Fruit fly (Drosophila melanogaster) whole organism, larva: ENCODE results near the gene Lcp65Aa.
"Not testable (repeated sequence)": the region's sequence is repeated elsewhere in the genome, so short reads cannot be mapped to it uniquely, and the experiment has no call there.

Experiments used
- noc ChIP-seq: fragments of 200-800 bp; sonication (Bioruptor generic); optimal IDR thresholded peaks from 3 replicates; lab custom pipeline; 2019; ENCODE audit warnings: missing biosample characterization, mild to moderate bottlenecking, missing genetic modification characterization, moderate library complexity

Lcp65Aa gene

DNA sequence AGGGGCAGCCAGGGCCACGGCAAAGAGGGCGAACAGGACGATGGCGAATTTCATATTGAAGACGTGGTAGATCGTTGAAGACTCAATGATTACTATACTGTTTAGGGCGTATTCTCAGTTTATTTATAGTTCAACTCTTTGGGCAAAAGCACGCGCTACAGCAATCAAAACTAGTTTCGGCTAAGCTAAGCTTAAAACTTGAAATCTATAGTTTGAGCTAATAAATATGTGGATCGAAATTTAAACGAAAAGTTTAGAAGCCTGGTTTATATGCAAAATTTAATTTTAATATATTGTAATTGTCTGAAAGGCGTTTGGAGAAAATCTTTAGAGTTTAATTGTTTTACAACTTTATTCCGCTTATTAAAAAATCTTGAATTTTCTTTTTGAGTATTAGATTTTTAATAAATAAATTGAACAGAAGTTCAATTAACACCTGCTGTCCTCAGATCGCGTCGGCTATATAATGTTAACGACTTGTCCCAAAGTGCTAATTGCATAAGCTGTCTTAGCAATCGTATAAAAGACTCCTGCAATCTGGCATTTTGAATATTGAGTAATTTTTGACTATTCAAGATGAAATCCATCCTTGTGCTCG, at the start of gene Lcp65Aa, which contains the start of gene Cpr65Ax2:
Gene Lcp65Aa, plus strand, starts transcription at position 548 of the 598 bp plus-strand sequence.
Gene Cpr65Ax2, minus strand, starts transcription at position 101 of the 598 bp plus-strand sequence.
- not testable (repeated sequence) for TF ChIP-seq noc (tag; lab: Kevin White, UChicago)

DNA sequence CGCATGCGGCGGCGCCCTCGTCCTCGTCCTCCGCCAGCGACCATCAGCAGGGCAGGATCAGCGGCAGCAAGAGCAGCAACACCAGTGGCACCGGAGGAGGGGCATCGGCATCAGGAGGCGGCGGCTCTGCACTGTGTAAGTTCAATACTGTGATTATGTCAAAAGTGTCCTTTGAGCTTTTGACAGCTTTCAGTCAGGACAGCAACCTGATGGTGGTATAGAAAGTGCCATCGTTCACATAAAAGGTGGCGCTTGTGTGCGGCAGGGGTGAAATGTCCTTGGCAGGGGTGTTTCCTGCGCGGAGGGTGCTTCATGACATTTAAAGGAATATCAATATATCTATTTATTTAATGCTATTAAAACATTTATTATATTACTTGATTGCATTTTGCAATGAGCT, 47.4 kb upstream of the Lcp65Aa start:
- no peak for TF ChIP-seq noc (tag; lab: Kevin White, UChicago)

DNA sequence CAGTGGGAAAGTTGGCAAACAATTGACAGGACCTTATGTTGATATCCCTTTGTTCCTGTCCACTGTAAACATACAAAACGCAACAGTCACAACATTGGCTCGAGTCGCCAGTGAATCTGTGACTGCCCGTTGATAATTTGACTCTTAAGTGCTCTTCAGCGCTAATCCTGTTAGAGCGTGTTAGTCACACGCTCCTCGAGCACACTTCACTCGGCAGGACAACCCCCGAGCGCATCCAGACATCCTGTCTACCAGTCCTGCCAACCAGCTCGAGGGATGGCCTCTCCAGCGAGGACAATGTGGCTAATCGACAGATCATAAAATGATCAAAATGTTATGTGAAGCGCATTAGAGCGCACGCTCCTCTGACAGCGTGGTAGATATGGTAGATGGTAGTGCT, 46.6 kb upstream of the Lcp65Aa start:
- no peak for TF ChIP-seq noc (tag; lab: Kevin White, UChicago)

DNA sequence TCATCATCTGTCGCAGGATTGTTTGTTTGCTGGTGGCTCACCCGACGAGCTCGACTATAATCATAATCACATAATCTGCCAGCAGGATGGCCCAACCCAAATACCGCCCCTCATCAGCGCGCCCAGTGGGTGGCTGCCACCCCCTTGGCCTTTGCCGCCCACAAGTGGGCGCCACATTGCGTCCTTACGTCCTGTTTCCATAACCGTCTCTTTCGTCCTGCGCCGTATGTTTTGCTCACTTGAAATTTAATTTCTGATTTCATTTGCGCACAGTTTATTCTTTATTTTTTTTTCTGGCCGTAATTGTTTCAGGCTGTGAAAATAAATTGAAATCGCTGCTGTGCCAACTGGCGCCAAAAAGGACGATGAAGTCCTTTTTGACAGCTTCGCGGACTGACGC, 45.7 kb upstream of the Lcp65Aa start:
- no peak for TF ChIP-seq noc (tag; lab: Kevin White, UChicago)

DNA sequence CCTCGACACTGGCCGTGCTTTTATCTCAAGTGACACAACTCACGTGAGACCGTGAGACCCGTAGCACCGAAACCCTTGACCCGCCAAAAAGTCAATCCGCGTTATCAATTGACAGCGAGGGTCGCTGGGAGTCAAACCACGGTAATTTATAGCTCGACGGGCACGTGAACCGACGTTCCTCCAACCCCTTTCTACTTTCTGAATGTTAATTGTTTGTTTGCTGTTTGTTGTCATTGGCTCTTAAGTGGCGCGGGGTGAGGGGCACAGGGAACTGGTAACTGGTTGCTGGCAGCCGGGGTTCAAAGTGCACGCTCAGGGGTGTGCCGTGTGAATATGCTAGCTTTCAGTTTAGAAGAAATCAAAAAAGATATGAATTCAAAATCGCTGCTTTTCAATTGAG, 44.4 kb upstream of the Lcp65Aa start:
- TF ChIP-seq noc (tag; lab: Kevin White, UChicago) = no peak

DNA sequence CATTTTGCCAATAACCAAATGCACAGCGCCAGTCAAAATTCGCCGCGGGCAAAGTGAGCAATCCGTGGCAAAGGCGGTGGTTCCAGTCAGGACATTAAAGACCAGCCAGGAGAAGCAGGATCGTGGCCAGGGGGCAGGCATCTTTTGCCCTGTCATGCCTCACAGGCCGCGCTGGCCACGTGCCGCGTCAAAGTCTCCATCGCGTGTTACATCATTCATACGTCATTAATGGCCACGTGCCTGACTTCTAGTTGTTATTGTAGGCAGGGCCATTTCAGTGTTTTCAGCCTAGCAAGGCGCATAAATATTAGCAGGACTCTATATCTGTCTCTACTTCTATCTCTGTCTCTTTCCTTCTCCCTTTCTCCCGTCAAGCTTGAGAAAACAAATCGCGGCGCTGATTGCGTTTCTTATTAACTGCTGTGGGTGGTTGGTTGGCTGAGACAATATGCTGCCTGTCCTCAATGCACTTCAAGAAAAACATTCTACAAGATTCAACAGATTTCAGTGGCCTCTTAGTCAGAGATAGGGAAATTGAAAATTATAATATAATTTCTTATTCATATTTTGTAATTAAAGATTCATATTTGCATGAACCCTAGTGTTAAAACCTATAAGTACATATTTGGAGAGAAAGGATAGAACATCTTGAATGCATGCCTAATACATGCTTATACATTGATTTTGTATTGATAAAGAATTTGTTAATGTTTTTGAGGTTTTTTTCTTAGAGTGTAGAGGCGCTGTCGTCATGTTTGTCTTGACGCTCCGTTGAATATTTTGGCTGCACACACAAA, 42.6 kb upstream of the Lcp65Aa start:
- TF ChIP-seq noc (tag; lab: Kevin White, UChicago) = no peak

DNA sequence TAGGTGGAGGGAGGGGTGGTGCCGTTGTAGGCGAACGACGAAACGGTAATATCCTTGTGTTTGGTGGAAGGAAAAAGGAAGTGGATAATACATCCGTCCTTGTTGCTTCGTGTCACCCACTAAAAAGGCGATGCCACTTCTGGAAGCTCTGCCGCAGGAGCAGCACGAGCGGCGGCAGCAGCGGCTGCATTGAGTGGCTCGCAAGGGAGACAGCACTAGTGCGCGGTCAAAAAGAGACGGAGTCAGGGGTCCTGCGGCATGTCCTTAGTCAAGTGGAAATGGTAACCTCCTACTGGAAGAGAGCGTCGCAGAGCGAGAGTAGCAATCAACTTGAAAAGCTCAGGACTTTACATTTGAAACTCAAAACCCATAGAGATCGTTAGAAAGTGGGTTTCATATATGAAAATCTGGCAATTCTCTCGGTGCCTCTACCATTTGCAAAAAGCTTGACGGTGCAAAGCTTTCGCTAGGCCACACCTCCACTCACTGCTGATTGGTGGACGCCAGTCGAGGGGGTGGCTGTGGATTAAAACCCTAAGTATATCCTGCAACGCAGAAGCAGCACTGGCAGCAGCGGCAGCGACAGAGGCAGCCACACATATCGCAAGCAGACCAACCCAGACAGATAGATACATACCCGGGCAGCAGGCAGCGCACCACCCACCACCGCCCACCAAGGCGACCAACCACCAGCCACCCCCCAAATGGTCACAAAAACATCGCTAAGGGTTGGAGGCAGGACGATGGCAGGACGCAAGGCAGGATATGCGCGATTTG, 40.2 kb upstream of the Lcp65Aa start:
- no peak for TF ChIP-seq noc (tag; lab: Kevin White, UChicago)

DNA sequence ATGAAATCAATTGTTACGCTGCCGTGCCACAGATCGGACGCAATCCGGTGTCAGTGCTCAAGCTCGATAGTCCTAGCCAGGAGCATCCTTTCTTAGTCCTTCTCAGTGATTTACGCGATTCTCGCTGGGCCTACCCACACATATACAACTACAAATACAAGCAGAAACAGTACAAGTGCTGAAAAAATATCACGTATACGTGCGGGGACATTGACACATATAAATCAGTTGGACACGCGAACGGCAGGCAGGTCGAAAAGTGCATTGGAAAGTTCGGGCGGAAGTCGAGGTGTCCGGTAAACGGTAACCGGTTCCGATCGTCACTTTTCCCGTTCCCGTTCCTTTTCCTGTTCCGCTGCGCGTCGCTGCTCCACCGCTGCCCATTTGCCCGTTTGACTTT, 39.6 kb upstream of the Lcp65Aa start:
- TF ChIP-seq noc (tag; lab: Kevin White, UChicago) = no peak

DNA sequence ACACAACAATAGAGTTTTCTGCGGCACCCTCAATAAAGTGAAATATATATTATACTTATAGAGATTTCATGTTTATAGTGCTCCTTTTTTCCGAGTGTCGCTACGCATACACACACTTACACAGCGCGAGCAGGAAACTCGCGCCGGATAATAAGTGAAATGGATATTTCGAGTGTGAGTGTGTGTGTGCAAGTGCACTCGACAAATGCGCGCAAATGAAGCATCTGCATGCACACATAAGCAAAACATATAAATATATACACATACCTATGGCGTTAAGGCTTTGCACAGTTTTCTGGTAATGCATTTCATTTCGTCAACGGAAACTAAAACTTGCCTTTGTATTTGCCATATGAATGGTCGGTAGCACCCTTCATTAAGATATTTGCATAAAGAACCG, 35.6 kb upstream of the Lcp65Aa start:
- no peak for TF ChIP-seq noc (tag; lab: Kevin White, UChicago)

DNA sequence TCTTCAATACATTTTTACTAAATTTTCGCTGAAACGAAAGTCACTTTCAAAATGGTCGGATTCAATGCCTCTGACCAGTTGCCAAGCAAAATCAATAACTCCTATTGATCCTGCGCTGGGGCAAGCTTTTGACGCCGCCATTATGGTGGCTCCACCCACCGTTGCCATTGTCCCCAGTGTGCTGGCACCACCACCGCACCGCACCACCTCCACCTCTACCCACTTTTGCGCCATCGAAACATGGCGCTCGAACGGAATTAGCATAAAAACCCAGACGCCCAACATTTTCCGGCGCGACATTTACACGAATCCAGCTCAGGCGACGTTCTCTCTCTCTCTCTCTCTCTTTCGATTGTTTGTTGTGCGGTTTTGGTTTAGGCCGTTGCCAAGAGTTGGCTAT, 34.2 kb upstream of the Lcp65Aa start:
- no peak for TF ChIP-seq noc (tag; lab: Kevin White, UChicago)

DNA sequence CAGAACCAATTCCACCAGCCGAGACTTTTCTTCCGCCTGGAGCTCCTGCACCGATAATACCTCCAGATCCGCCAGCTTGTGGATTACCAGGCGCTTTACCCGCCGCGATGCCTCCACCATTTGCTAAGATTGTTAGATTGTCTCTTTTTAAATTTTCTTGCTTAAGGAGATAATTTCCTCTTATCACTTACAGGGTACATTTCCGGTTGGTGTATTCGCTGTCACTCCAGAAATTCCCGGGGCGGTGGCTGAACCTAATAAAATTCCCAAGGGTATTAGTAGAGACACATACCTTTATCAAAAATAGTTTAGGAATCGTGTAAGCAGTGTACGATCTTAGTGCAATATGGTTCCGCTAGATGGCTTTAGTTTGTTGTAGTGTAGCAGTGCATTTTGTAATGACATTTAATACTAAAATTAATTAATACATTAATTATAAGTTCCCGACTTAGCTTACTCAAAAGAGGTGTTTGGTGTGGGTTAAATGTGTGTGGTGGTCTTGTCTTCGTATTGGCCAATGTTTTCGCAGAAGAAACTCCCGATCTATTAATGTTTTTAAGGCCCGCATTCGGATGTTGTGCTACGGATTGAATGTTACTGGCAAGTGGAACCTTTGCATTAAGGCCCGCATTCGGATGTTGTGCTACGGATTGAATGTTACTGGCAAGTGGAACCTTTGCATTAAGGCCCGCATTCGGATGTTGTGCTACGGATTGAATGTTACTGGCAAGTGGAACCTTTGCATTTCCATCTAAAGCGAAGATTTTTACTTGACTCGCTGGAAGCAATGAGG, 26.3 kb upstream of the Lcp65Aa start:
- no peak for TF ChIP-seq noc (tag; lab: Kevin White, UChicago)

DNA sequence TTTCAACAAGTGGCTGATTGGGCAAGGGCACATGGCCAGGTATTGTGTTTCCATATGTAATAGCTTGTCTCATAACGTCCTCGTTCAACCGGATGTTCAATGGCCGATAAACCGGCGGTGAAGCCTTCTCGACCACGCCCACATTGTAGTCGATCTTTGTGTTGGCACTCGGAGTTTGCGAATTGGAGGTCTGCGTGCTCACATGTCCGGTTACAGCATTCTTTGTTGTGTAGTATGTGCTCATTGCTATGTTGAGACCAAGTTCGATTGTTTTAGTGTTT, 25.8 kb upstream of the Lcp65Aa start:
- no peak for TF ChIP-seq noc (tag; lab: Kevin White, UChicago)

DNA sequence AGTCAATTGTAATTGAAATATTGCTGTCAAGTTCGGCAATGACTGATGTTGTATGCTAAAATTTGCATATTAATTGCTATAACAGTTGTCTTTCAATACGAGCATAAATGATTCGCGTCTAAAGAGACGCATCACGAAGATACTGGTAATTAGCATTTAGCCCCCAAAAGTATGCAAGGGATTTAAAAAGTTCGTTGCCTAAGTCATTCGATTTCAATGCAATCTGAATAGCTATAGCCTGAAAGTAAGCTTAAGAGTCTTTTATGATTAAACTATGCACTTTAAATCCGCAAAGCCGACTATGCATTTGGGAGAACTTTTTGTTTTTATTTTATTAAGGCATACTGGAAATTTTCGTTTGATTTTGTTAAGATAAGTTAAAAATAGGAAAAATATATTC, 21.5 kb upstream of the Lcp65Aa start:
- no peak for TF ChIP-seq noc (tag; lab: Kevin White, UChicago)

DNA sequence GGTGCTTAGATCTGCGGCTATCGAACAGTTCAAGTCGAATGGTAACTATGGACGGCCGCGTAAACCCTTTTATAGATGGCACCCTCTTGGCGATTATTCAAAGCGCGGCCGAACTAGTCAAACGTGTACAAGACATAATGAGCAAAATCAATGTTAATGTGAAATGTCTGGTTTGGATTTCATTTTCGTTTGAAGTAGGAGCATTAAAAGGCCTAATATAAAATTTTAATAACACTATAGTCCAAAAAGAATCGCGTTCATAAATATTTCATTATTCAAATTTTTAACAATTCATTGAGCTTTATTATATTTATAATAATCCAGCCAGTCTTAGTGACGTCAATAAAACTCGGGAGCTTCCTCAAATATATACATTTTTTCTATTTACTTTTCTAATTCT, 20.2 kb upstream of the Lcp65Aa start, which contains the start of gene Lcp65Ag3:
Gene Lcp65Ag3, minus strand, starts transcription at position 46 of the 400 bp plus-strand sequence.
- no peak for TF ChIP-seq noc (tag; lab: Kevin White, UChicago)

DNA sequence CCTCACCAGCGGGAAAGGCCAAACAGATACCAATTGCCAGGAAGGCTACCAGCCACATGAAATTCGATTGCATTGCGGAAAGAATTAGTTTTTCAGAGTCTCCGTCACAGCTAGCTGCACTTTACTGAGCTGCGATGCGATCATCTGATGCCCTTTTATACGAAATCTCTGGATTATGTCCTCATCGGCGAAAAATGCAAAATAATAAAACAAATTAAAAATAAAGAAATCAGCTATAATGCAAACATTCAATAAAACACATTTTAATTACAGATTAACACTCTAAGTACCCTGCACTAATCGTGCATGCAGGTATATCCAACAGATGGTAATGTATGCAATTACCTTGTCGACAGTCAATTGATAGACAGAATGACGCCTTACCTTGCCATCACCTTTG, 19.1 kb upstream of the Lcp65Aa start, which contains the start of gene Cpr65Au:
Gene Cpr65Au, minus strand, starts transcription at position 101 of the 400 bp plus-strand sequence.
- TF ChIP-seq noc (tag; lab: Kevin White, UChicago) = no peak
